Fruit fly (Drosophila melanogaster) whole organism, embryonic: ENCODE data around the gene eIF2Balpha.

ENCODE experiments used
- Atf-2 ChIP-seq: fragments of 200-800 bp; sonication (Bioruptor generic); optimal IDR thresholded peaks from 2 replicates; lab custom pipeline; 2016; ENCODE audit warnings: missing biosample characterization, missing genetic modification characterization
- Atf6 ChIP-seq: fragments of 200-800 bp; sonication (Bioruptor generic); IDR thresholded peaks from 2 replicates; pipeline ENCODE4 v1.3.6; 2022; ENCODE audit warnings: missing biosample characterization, missing genetic modification characterization
- CG10147 ChIP-seq: fragments of 200-800 bp; sonication (Bioruptor generic); optimal IDR thresholded peaks from 2 replicates; lab custom pipeline; 2019; ENCODE audit warnings: missing biosample characterization, mild to moderate bottlenecking, missing genetic modification characterization, moderate library complexity
- CG10959 ChIP-seq: fragments of 200-800 bp; sonication (Bioruptor generic); IDR thresholded peaks from 2 replicates; pipeline ENCODE4 v1.3.6; 2022; ENCODE audit warnings: missing biosample characterization, missing genetic modification characterization
- CG12236 ChIP-seq: fragments of 200-800 bp; sonication (Bioruptor generic); optimal IDR thresholded peaks from 2 replicates; lab custom pipeline; 2016; ENCODE audit warnings: missing biosample characterization, missing genetic modification characterization
- CG13624 ChIP-seq: fragments of 200-800 bp; sonication (Bioruptor generic); optimal IDR thresholded peaks from 2 replicates; lab custom pipeline; 2016; ENCODE audit warnings: missing biosample characterization, missing genetic modification characterization
- CG14965 ChIP-seq: fragments of 200-800 bp; sonication (Bioruptor generic); optimal IDR thresholded peaks from 2 replicates; lab custom pipeline; 2016; ENCODE audit warnings: missing biosample characterization, missing genetic modification characterization, borderline replicate concordance
- CG15073 ChIP-seq: fragments of 200-800 bp; sonication (Bioruptor generic); optimal IDR thresholded peaks from 2 replicates; lab custom pipeline; 2016; ENCODE audit warnings: missing biosample characterization, missing genetic modification characterization
- CG15269 ChIP-seq: fragments of 200-800 bp; sonication (Bioruptor generic); optimal IDR thresholded peaks from 2 replicates; lab custom pipeline; 2018; ENCODE audit warnings: missing biosample characterization, mild to moderate bottlenecking, missing genetic modification characterization, moderate library complexity
- CG1603 ChIP-seq: fragments of 200-800 bp; sonication (Bioruptor generic); optimal IDR thresholded peaks from 2 replicates; lab custom pipeline; 2019; ENCODE audit warnings: missing biosample characterization, mild to moderate bottlenecking, missing genetic modification characterization, moderate library complexity
- CG17385 ChIP-seq: fragments of 200-800 bp; sonication (Bioruptor generic); optimal IDR thresholded peaks from 3 replicates; lab custom pipeline; 2018; ENCODE audit warnings: missing biosample characterization, mild to moderate bottlenecking, missing genetic modification characterization
- CG17912 ChIP-seq: fragments of 200-800 bp; sonication (Bioruptor generic); optimal IDR thresholded peaks from 2 replicates; lab custom pipeline; 2018; ENCODE audit warnings: missing biosample characterization, mild to moderate bottlenecking, missing genetic modification characterization
- CG8290 ChIP-seq, 3 experiments: fragments of 200-800 bp; sonication (Bioruptor generic); optimal IDR thresholded peaks; 2 replicates each; lab custom pipeline; 2016 to 2019; ENCODE audit warnings: missing biosample characterization in 3 of 3, missing genetic modification characterization in 3 of 3, mild to moderate bottlenecking in 2 of 3, moderate library complexity in 1 of 3
- Camta ChIP-seq: fragments of 200-800 bp; sonication (Bioruptor generic); optimal IDR thresholded peaks from 2 replicates; lab custom pipeline; 2016; ENCODE audit warnings: missing biosample characterization, missing genetic modification characterization
- Dad ChIP-seq: fragments of 200-800 bp; sonication (Bioruptor generic); optimal IDR thresholded peaks from 3 replicates; lab custom pipeline; 2016; ENCODE audit warnings: missing biosample characterization, missing genetic modification characterization
- Doc3 ChIP-seq: fragments of 200-800 bp; sonication (Bioruptor generic); IDR thresholded peaks from 3 replicates; pipeline ENCODE4 v1.3.6; 2022; ENCODE audit warnings: missing biosample characterization, missing genetic modification characterization; ENCODE audit not compliant: partially characterized antibody
- Elba2 ChIP-seq: fragments of 200-800 bp; sonication (Bioruptor generic); optimal IDR thresholded peaks from 3 replicates; lab custom pipeline; 2016; ENCODE audit warnings: missing biosample characterization, missing genetic modification characterization
- HmgD ChIP-seq: fragments of 200-800 bp; sonication (Bioruptor generic); optimal IDR thresholded peaks from 3 replicates; lab custom pipeline; 2016; ENCODE audit warnings: missing biosample characterization, missing genetic modification characterization
- Hr3 ChIP-seq: fragments of 200-800 bp; sonication (Bioruptor generic); optimal IDR thresholded peaks from 3 replicates; lab custom pipeline; 2016; ENCODE audit warnings: missing biosample characterization, missing genetic modification characterization
- Hr51 ChIP-seq, 2 experiments: fragments of 200-800 bp; sonication (Bioruptor generic); optimal IDR thresholded peaks; 2 replicates in 1 of 2; 3 replicates in 1 of 2; lab custom pipeline; 2016 to 2018; ENCODE audit warnings: missing biosample characterization in 2 of 2, missing genetic modification characterization in 2 of 2, mild to moderate bottlenecking in 1 of 2, moderate library complexity in 1 of 2
- Hr78 ChIP-seq, 2 experiments: fragments of 200-800 bp in 1 of 2; fragments of >200 bp in 1 of 2; sonication (Bioruptor generic) in 1 of 2; optimal IDR thresholded peaks; 2 replicates each; lab custom pipeline; 2017 to 2019; ENCODE audit warnings: missing biosample characterization in 2 of 2, missing genetic modification characterization in 2 of 2, mild to moderate bottlenecking in 1 of 2, moderate library complexity in 1 of 2
- Max ChIP-seq: fragments of 200-800 bp; sonication (Bioruptor generic); optimal IDR thresholded peaks from 2 replicates; lab custom pipeline; 2016; ENCODE audit warnings: missing biosample characterization, mild to moderate bottlenecking, missing genetic modification characterization
- NC2β ChIP-seq: fragments of 200-800 bp; sonication (Bioruptor generic); optimal IDR thresholded peaks from 2 replicates; lab custom pipeline; 2016; ENCODE audit warnings: missing biosample characterization, missing genetic modification characterization
- Sox102F ChIP-seq: fragments of 200-800 bp; sonication (Bioruptor generic); optimal IDR thresholded peaks from 2 replicates; lab custom pipeline; 2018; ENCODE audit warnings: missing biosample characterization, mild to moderate bottlenecking, missing genetic modification characterization, moderate library complexity
- ac ChIP-seq: fragments of 200-800 bp; sonication (Bioruptor generic); optimal IDR thresholded peaks from 3 replicates; lab custom pipeline; 2017; ENCODE audit warnings: missing biosample characterization, mild to moderate bottlenecking, missing genetic modification characterization
- bigmax ChIP-seq: fragments of 200-800 bp; sonication (Bioruptor generic); optimal IDR thresholded peaks from 2 replicates; lab custom pipeline; 2018; ENCODE audit warnings: missing biosample characterization, mild to moderate bottlenecking, missing genetic modification characterization
- cas ChIP-seq: fragments of 200-800 bp; sonication (Bioruptor generic); IDR thresholded peaks from 2 replicates; pipeline ENCODE4 v1.3.6; 2022; ENCODE audit warnings: missing biosample characterization, missing genetic modification characterization
- chm ChIP-seq: fragments of 200-800 bp; sonication (Bioruptor generic); IDR thresholded peaks from 2 replicates; pipeline ENCODE4 v1.3.6; 2022; ENCODE audit warnings: missing biosample characterization, missing genetic modification characterization
- da ChIP-seq: fragments of 200-800 bp; sonication (Bioruptor generic); optimal IDR thresholded peaks from 2 replicates; lab custom pipeline; 2016; ENCODE audit warnings: missing biosample characterization, missing genetic modification characterization
- dm ChIP-seq: fragments of 200-800 bp; sonication (Bioruptor generic); optimal IDR thresholded peaks from 3 replicates; lab custom pipeline; 2016; ENCODE audit warnings: missing biosample characterization, missing genetic modification characterization
- dmrt11E ChIP-seq: fragments of 200-800 bp; sonication (Bioruptor generic); optimal IDR thresholded peaks from 3 replicates; lab custom pipeline; 2018; ENCODE audit warnings: missing biosample characterization, mild to moderate bottlenecking, missing genetic modification characterization, moderate library complexity
- dmrt99B ChIP-seq: fragments of 200-800 bp; sonication (Bioruptor generic); optimal IDR thresholded peaks from 2 replicates; lab custom pipeline; 2018; ENCODE audit warnings: missing biosample characterization, mild to moderate bottlenecking, missing genetic modification characterization, moderate library complexity
- dpn ChIP-seq, 2 experiments: fragments of 200-800 bp; sonication (Bioruptor generic); optimal IDR thresholded peaks; 3 replicates each; lab custom pipeline; 2016; ENCODE audit warnings: missing biosample characterization in 2 of 2, missing genetic modification characterization in 2 of 2
- fd3F ChIP-seq: fragments of 200-800 bp; sonication (Bioruptor generic); optimal IDR thresholded peaks from 2 replicates; lab custom pipeline; 2018; ENCODE audit warnings: missing biosample characterization, mild to moderate bottlenecking, missing genetic modification characterization, moderate library complexity
- ftz-f1 ChIP-seq: fragments of 200-800 bp; sonication (Bioruptor generic); optimal IDR thresholded peaks from 2 replicates; lab custom pipeline; 2016; ENCODE audit warnings: missing biosample characterization, missing genetic modification characterization
- gsb-n ChIP-seq: fragments of 200-800 bp; sonication (Bioruptor generic); optimal IDR thresholded peaks from 3 replicates; lab custom pipeline; 2018; ENCODE audit warnings: missing biosample characterization, mild to moderate bottlenecking, missing genetic modification characterization
- hbn ChIP-seq: fragments of 200-800 bp; sonication (Bioruptor generic); IDR thresholded peaks from 2 replicates; pipeline ENCODE4 v1.3.6; 2022; ENCODE audit warnings: missing biosample characterization, missing genetic modification characterization; ENCODE audit not compliant: partially characterized antibody
- hkb ChIP-seq, 2 experiments: fragments of 200-800 bp in 1 of 2; fragments of >200 bp in 1 of 2; sonication (Bioruptor generic) in 1 of 2; IDR thresholded peaks in 1 of 2; optimal IDR thresholded peaks in 1 of 2; 2 replicates each; pipeline versions ENCODE4 v1.3.6 to Lab custom; 2017 to 2022; ENCODE audit warnings: missing biosample characterization in 1 of 2, missing genetic modification characterization in 1 of 2
- ind ChIP-seq: fragments of 200-800 bp; sonication (Bioruptor generic); optimal IDR thresholded peaks from 3 replicates; lab custom pipeline; 2016; ENCODE audit warnings: missing biosample characterization, missing genetic modification characterization
- kni ChIP-seq: fragments of 200-800 bp; sonication (Bioruptor generic); optimal IDR thresholded peaks from 3 replicates; lab custom pipeline; 2017; ENCODE audit warnings: mild to moderate bottlenecking, missing biosample characterization, missing genetic modification reagents, missing genetic modification characterization
- lov ChIP-seq, 2 experiments: fragments of 200-800 bp in 1 of 2; fragments of >200 bp in 1 of 2; sonication (Bioruptor generic) in 1 of 2; IDR thresholded peaks in 1 of 2; optimal IDR thresholded peaks in 1 of 2; 2 replicates in 1 of 2; 3 replicates in 1 of 2; pipeline versions ENCODE4 v1.3.6 to Lab custom; 2017 to 2022; ENCODE audit warnings: missing biosample characterization in 1 of 2, missing genetic modification characterization in 1 of 2
- nau ChIP-seq: fragments of 200-800 bp; sonication (Bioruptor generic); optimal IDR thresholded peaks from 3 replicates; lab custom pipeline; 2017; ENCODE audit warnings: missing biosample characterization, mild to moderate bottlenecking, missing genetic modification characterization, missing genetic modification reagents
- nerfin-1 ChIP-seq: fragments of 200-800 bp; sonication (Bioruptor generic); optimal IDR thresholded peaks from 3 replicates; lab custom pipeline; 2019; ENCODE audit warnings: missing biosample characterization, mild to moderate bottlenecking, missing genetic modification characterization, moderate library complexity
- nmo ChIP-seq: fragments of 200-800 bp; sonication (Bioruptor generic); optimal IDR thresholded peaks from 2 replicates; lab custom pipeline; 2018; ENCODE audit warnings: missing biosample characterization, mild to moderate bottlenecking, missing genetic modification characterization, moderate library complexity
- org-1 ChIP-seq: fragments of 200-800 bp; sonication (Bioruptor generic); optimal IDR thresholded peaks from 2 replicates; lab custom pipeline; 2017; ENCODE audit warnings: missing biosample characterization, missing genetic modification characterization
- tin ChIP-seq: fragments of 200-800 bp; sonication (Bioruptor generic); optimal IDR thresholded peaks from 3 replicates; lab custom pipeline; 2016; ENCODE audit warnings: missing biosample characterization, missing genetic modification characterization
- usp ChIP-seq: fragments of >200 bp; optimal IDR thresholded peaks from 2 replicates; lab custom pipeline; 2017; ENCODE audit warnings: missing biosample characterization, missing genetic modification characterization
- zf30C ChIP-seq: fragments of 200-800 bp; sonication (Bioruptor generic); optimal IDR thresholded peaks from 3 replicates; lab custom pipeline; 2018; ENCODE audit warnings: missing biosample characterization, mild to moderate bottlenecking, missing genetic modification characterization

Gene eIF2Balpha

DNA sequence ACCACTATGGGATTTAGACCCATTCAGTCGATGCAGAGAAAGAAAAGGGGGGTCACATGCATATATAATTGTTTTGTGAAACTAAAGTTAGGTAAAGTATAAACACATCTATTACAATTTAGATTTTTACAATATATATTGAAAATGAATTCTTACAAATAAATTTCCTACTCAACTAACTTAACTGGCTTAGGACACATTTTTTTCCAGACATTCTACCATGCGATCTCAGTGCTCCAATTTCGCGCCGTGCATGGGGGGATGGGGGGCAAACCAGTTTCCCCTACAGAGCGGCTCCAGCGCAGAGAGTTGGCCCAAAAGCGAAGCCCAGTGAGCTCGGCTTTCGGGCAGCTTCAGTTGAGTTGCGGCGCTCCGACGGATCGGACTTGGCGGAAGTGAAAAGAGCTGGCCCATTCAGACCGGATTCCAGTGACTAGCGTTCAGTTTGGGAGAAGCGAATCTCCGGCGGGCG lies 47.4 kb upstream of the eIF2Balpha start, which contains the start of gene CG7896 (continued):
- TF ChIP-seq fd3F (GFP tag; lab: Kevin White, UChicago) = peak; percentile 41
- no peak for TF ChIP-seq dm (GFP tag; lab: Kevin White, UChicago)
- TF ChIP-seq tin (GFP tag; lab: Kevin White, UChicago) = peak; percentile 62
- 0 out of 3 replicates have a peak, but pooled peaks have one; percentile 9 for TF ChIP-seq Doc3 (GFP tag; lab: Robert Waterston, UW)
- peak; percentile 14 to 71 for TF ChIP-seq dpn (GFP tag; optimal IDR thresholded peaks at IDR 0.05; lab: Kevin White, UChicago)
- peak; percentile 60 for TF ChIP-seq ind
- TF ChIP-seq dmrt99B (tag; lab: Kevin White, UChicago) = peak; percentile 75
- TF ChIP-seq nau (GFP tag; lab: Kevin White, UChicago) = peak; percentile 38
- TF ChIP-seq CG10959 (GFP tag; lab: Robert Waterston, UW) = peak; percentile 50
- TF ChIP-seq usp (GFP tag; lab: Kevin White, UChicago) = no peak
- 0 out of 2 replicates have a peak, but pooled peaks have one; percentile 14 for TF ChIP-seq cas (GFP tag; lab: Robert Waterston, UW)
- TF ChIP-seq CG15073 = no peak
- no peak for TF ChIP-seq ac
- no peak for TF ChIP-seq Atf-2 (GFP tag; lab: Kevin White, UChicago)
- TF ChIP-seq Camta (GFP tag; lab: Kevin White, UChicago) = no peak
- TF ChIP-seq ftz-f1 (GFP tag; lab: Kevin White, UChicago) = no peak
- peak; percentile 80 for TF ChIP-seq Atf6 (GFP tag; lab: Robert Waterston, UW)
- TF ChIP-seq CG12236 (GFP tag; lab: Kevin White, UChicago) = no peak
- TF ChIP-seq Elba2 (GFP tag; lab: Kevin White, UChicago) = no peak
- peak; percentile 75 for TF ChIP-seq zf30C (GFP tag; lab: Kevin White, UChicago)
- TF ChIP-seq CG14965 = no peak
- peak; percentile 74 for TF ChIP-seq CG15269 (tag; lab: Kevin White, UChicago)
- TF ChIP-seq Sox102F (GFP tag; lab: Kevin White, UChicago) = peak; percentile 63
- TF ChIP-seq lov (optimal IDR thresholded peaks at IDR 0.05; lab: Kevin White, UChicago) = no peak
- 0 out of 3 replicates have a peak, but pooled peaks have one; percentile 61 for TF ChIP-seq lov (GFP tag; IDR thresholded peaks at IDR 0.05; lab: Robert Waterston, UW)
- TF ChIP-seq Dad (GFP tag; lab: Kevin White, UChicago) = no peak
- peak; percentile 58 for TF ChIP-seq kni
- peak; percentile 31 for TF ChIP-seq CG1603
- TF ChIP-seq Hr78 (GFP tag; optimal IDR thresholded peaks at IDR 0.05; lab: Kevin White, UChicago) = peak in 1 of 2 experiments; percentile 62
- TF ChIP-seq Max (GFP tag; lab: Kevin White, UChicago) = peak; percentile 37
- no peak for TF ChIP-seq hbn (GFP tag; lab: Robert Waterston, UW)
- no peak for TF ChIP-seq NC2β
- no peak for TF ChIP-seq CG13624
- peak; percentile 54 for TF ChIP-seq CG10147
- TF ChIP-seq dmrt11E (tag; lab: Kevin White, UChicago) = peak; percentile 52
- no peak for TF ChIP-seq hkb (optimal IDR thresholded peaks at IDR 0.05; lab: Kevin White, UChicago)
- TF ChIP-seq hkb (GFP tag; IDR thresholded peaks at IDR 0.05; lab: Robert Waterston, UW) = peak; percentile 88
- TF ChIP-seq nerfin-1 (tag; lab: Kevin White, UChicago) = peak; percentile 45
- TF ChIP-seq Hr3 = peak; percentile 65
- TF ChIP-seq CG17912 (GFP tag; lab: Kevin White, UChicago) = no peak
- no peak for TF ChIP-seq HmgD (GFP tag; lab: Kevin White, UChicago)
- TF ChIP-seq Hr51 (GFP tag; optimal IDR thresholded peaks at IDR 0.05; lab: Kevin White, UChicago) = peak in 1 of 2 experiments; percentile 73
- TF ChIP-seq nmo = peak; percentile 89
- no peak for TF ChIP-seq chm (GFP tag; lab: Robert Waterston, UW)
- TF ChIP-seq bigmax (GFP tag; lab: Kevin White, UChicago) = no peak
- TF ChIP-seq gsb-n (tag; lab: Kevin White, UChicago) = peak; percentile 12
- TF ChIP-seq da (GFP tag; lab: Kevin White, UChicago) = no peak
- TF ChIP-seq org-1 = peak; percentile 63
- TF ChIP-seq CG17385 (GFP tag; lab: Kevin White, UChicago) = peak; percentile 66
- TF ChIP-seq CG8290 (GFP tag; optimal IDR thresholded peaks at IDR 0.05; lab: Kevin White, UChicago) = peak; percentile 47
- TF ChIP-seq CG8290 (tag; optimal IDR thresholded peaks at IDR 0.05; lab: Kevin White, UChicago) = peak in 1 of 2 experiments; percentile 8
